Worm (Caenorhabditis elegans): ENCODE results near the gene Y73F8A.32.

Y73F8A.32 gene

DNA sequence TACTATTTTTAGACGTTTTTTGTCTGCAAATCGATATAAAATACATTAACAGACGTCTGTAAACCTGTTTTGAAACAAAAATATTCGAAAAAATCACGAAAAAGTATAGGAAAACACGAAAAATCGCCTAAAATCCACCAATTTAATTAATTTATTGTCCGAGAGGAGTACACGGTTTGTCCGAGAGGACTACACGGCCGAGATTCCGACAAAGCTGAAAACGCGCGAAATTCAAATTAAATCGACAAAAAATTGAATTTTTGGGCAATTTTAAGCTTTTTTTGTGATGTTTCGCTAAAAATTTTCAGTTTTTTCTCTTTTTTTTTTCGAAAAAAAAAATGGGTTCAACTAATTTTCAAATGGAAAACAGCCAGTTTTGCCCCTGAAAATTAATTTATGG is 5.2 kb upstream of the Y73F8A.32 start (continued):
- TF ChIP-seq bed-1 (GFP tag; IDR thresholded peaks at IDR 0.05) (no peak), athp-1 (tag; optimal IDR thresholded peaks at IDR 0.05) (peak; percentile 58), mxl-1 (tag; optimal IDR thresholded peaks at IDR 0.05) (no peak), efl-1 (GFP tag; optimal IDR thresholded peaks at IDR 0.05) (peak; percentile 63), sea-2 (GFP tag; IDR thresholded peaks at IDR 0.05) (no peak), hmg-20 (GFP tag; IDR thresholded peaks at IDR 0.05) (no peak), unc-62 (GFP tag; optimal IDR thresholded peaks at IDR 0.05) (no peak), lin-40 (tag; optimal IDR thresholded peaks at IDR 0.05) (peak; percentile 69), F37B4.10 (GFP tag; IDR thresholded peaks at IDR 0.05) (no peak), dox-1 (GFP tag; IDR thresholded peaks at IDR 0.05) (peak; percentile 77), F49E8.2 (tag; optimal IDR thresholded peaks at IDR 0.05; ENCODE audit: insufficient read depth) (peak; percentile 72), F57C9.4 (tag; optimal IDR thresholded peaks at IDR 0.05) (no peak), sdz-38 (tag; optimal IDR thresholded peaks at IDR 0.05) (no peak), ccch-3 (GFP tag; optimal IDR thresholded peaks at IDR 0.05) (no peak), nhr-80 (tag; optimal IDR thresholded peaks at IDR 0.05) (no peak), aptf-2 (GFP tag; conservative IDR thresholded peaks at IDR 0.05) (peak; percentile 67; the same call in 1 of the 2 replicates), ceh-91 (GFP tag; IDR thresholded peaks at IDR 0.05) (peak; percentile 67), aptf-3 (GFP tag; IDR thresholded peaks at IDR 0.05) (no peak), cebp-2 (GFP tag; IDR thresholded peaks at IDR 0.05) (no peak), tlf-1 (GFP tag; optimal IDR thresholded peaks at IDR 0.05) (peak; percentile 67), gei-17 (GFP tag; optimal IDR thresholded peaks at IDR 0.05) (no peak), nhr-120 (GFP tag; IDR thresholded peaks at IDR 0.05) (no peak), die-1 (tag; optimal IDR thresholded peaks at IDR 0.05) (no peak), F22D6.2 (tag; optimal IDR thresholded peaks at IDR 0.05) (peak; percentile 22), nfya-2 (GFP tag; IDR thresholded peaks at IDR 0.05) (no peak), ets-4 (GFP tag; optimal IDR thresholded peaks at IDR 0.05) (no peak), ceh-100 (GFP tag; IDR thresholded peaks at IDR 0.05) (peak; percentile 56), rcor-1 (GFP tag; IDR thresholded peaks at IDR 0.05) (peak; percentile 86), ceh-27 (GFP tag; optimal IDR thresholded peaks at IDR 0.05) (peak; percentile 62), ceh-58 (GFP tag; IDR thresholded peaks at IDR 0.05) (no peak), dpl-1 (GFP tag; optimal IDR thresholded peaks at IDR 0.05) (peak; percentile 52), lin-54 (GFP tag; optimal IDR thresholded peaks at IDR 0.05) (peak; percentile 94), nhr-27 (tag; optimal IDR thresholded peaks at IDR 0.05) (no peak), akir-1 (GFP tag; optimal IDR thresholded peaks at IDR 0.05) (no peak), lin-35 (GFP tag; optimal IDR thresholded peaks at IDR 0.05) (peak in 1 of 3 experiments; percentile 86), ZK185.1 (tag; optimal IDR thresholded peaks at IDR 0.05; ENCODE audit: poor library complexity, severe bottlenecking) (peak; percentile 88), nfyb-1 (GFP tag; IDR thresholded peaks at IDR 0.05) (peak; percentile 62; the same call in 1 of the 2 replicates), K12H6.12 (tag; optimal IDR thresholded peaks at IDR 0.05) (no peak), ekl-4 (GFP tag; IDR thresholded peaks at IDR 0.05) (peak; percentile 32; the same call in 1 of the 2 replicates), madf-3 (GFP tag; IDR thresholded peaks at IDR 0.05) (peak; percentile 75; the same call in 1 of the 2 replicates), ztf-3 (GFP tag; optimal IDR thresholded peaks at IDR 0.05) (no peak), snpc-4 (GFP tag; optimal IDR thresholded peaks at IDR 0.05) (peak; percentile 85), snpc-4 (tag; optimal IDR thresholded peaks at IDR 0.05) (peak; percentile 64 to 97 (median 87)), attf-3 (GFP tag; conservative IDR thresholded peaks at IDR 0.05) (no peak), xnd-1 (tag; optimal IDR thresholded peaks at IDR 0.05) (peak; percentile 48), repo-1 (tag; optimal IDR thresholded peaks at IDR 0.05) (peak; percentile 58), B0336.3 (GFP tag; IDR thresholded peaks at IDR 0.05) (0 out of 2 replicates have a peak, but pooled peaks have one; percentile 35), madf-10 (tag; optimal IDR thresholded peaks at IDR 0.05) (peak; percentile 51), F10E7.11 (tag; optimal IDR thresholded peaks at IDR 0.05) (no peak), rpc-1 (optimal IDR thresholded peaks at IDR 0.05) (no peak), rpc-1 (tag; optimal IDR thresholded peaks at IDR 0.05) (no peak)
